Worm (Caenorhabditis elegans) whole organism, midembryonic: ENCODE results near the gene C33C12.1.

Source experiments
- T22C8.4 ChIP-seq: fragments of 200-800 bp; sonication (Bioruptor generic); IDR thresholded peaks from 2 replicates; pipeline ENCODE4 v1.3.6; 2022; ENCODE audit warnings: missing genetic modification characterization, missing compliant biosample characterization
- cog-1 ChIP-seq: sonication (generic microtip); optimal IDR thresholded peaks from 2 replicates; lab custom pipeline; 2016; ENCODE audit warnings: missing genetic modification characterization, missing compliant biosample characterization
- flt-1 ChIP-seq: fragments of 200-800 bp; sonication (Bioruptor generic); IDR thresholded peaks from 2 replicates; pipeline ENCODE4 v1.3.6; 2022; ENCODE audit warnings: missing genetic modification characterization, missing compliant biosample characterization
- klf-2 ChIP-seq: fragments of 200-800 bp; sonication (Bioruptor generic); conservative IDR thresholded peaks from 2 replicates; pipeline ENCODE4 v1.3.6; 2022; ENCODE audit warnings: missing genetic modification reagents, missing genetic modification characterization, missing compliant biosample characterization
- ref-1 ChIP-seq: fragments of 200-800 bp; sonication (Bioruptor generic); conservative IDR thresholded peaks from 2 replicates; pipeline ENCODE4 v1.3.6; 2022; ENCODE audit warnings: missing genetic modification reagents, missing genetic modification characterization, missing compliant biosample characterization
- tab-1 ChIP-seq: fragments of 200-800 bp; sonication (Bioruptor generic); IDR thresholded peaks from 2 replicates; pipeline ENCODE4 v1.3.6; 2022; ENCODE audit warnings: missing genetic modification characterization, missing compliant biosample characterization
- ztf-23 ChIP-seq: fragments of 200-800 bp; sonication (Bioruptor generic); IDR thresholded peaks from 2 replicates; pipeline ENCODE4 v1.3.6; 2022; ENCODE audit warnings: missing genetic modification reagents, missing genetic modification characterization, missing compliant biosample characterization
- ztf-29 ChIP-seq: fragments of 200-800 bp; sonication (Bioruptor generic); IDR thresholded peaks from 2 replicates; pipeline ENCODE4 v1.3.6; 2022; ENCODE audit warnings: missing genetic modification reagents, missing genetic modification characterization, missing compliant biosample characterization

- TF ChIP-seq flt-1 (GFP tag; lab: Robert Waterston, UW) = no peak
- no peak for TF ChIP-seq tab-1
- TF ChIP-seq cog-1 = peak; percentile 0
- TF ChIP-seq ref-1 (GFP tag; lab: Robert Waterston, UW) = no peak
- TF ChIP-seq T22C8.4 (GFP tag; lab: Robert Waterston, UW) = peak; percentile 49; the same call in 1 of the 2 replicates
- no peak for TF ChIP-seq klf-2 (GFP tag; lab: Robert Waterston, UW)
- TF ChIP-seq ztf-29 (GFP tag; lab: Robert Waterston, UW) = peak; percentile 73
- TF ChIP-seq ztf-23 = peak; percentile 70; the same call in 1 of the 2 replicates
Measured at ce11 chrII:2219880-2220279, 21.8 kb downstream of the C33C12.1 start, which contains the start of gene Y59C2A.3.
